Fruit fly (Drosophila melanogaster): Measurements from ENCODE around the gene cm.

Gene cm

DNA sequence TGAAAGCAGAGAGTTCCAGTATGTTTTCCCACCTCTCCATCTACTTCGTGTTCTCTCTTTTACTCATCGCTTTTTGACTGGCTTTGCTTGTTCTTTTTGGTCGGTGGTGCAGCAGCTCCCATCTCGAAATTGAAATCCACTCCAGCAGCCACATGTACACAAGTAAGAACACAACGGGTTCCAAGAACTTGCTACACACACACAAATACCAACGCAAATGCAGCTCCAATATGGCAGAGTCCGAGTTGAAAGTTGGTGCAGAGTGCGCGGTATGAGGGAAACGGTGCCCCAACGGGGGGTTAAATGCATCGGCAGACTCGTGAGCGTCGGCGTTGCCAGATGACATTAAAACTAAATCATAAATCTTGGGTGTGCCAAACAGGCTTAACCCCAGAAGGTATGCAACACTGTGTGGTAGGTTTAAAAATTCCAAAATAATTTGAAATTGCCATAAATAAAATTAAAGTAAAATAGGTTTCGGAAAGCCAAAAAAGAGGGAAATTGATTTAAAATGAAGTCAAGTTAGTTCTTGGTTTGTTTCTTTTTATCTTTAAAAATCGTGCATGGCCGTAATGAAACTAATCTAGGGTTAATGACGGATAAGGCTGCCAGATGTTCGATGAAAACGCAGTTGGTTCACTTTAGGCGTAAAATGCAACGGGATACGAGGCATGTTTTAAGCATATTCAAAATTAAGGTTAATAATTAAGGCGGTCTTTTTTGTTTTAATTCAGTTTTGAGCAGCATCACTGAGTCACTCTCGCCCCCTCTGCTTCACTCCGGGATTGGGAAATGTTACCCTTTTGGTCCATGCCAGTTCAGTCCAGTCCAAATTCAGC is 13.1 kb downstream of the cm start:
- TF ChIP-seq CG8319 (GFP tag; optimal IDR thresholded peaks at IDR 0.05), result peak; percentile 73
- peak; percentile 89 for TF ChIP-seq CG10669 (GFP tag; optimal IDR thresholded peaks at IDR 0.05)
- TF ChIP-seq dsx (GFP tag; optimal IDR thresholded peaks at IDR 0.05; ENCODE audit: poor library complexity, severe bottlenecking), result peak; percentile 82
- TF ChIP-seq Lpt (GFP tag; optimal IDR thresholded peaks at IDR 0.05), result peak; percentile 46
- TF ChIP-seq Hr39 (GFP tag; optimal IDR thresholded peaks at IDR 0.05), result peak; percentile 89
- peak; percentile 92 for TF ChIP-seq Smox (GFP tag; optimal IDR thresholded peaks at IDR 0.05)
- TF ChIP-seq spab (GFP tag; optimal IDR thresholded peaks at IDR 0.05), result peak; percentile 81
- peak; percentile 88 for TF ChIP-seq lz (GFP tag; optimal IDR thresholded peaks at IDR 0.05)
- TF ChIP-seq Eip75B (GFP tag; optimal IDR thresholded peaks at IDR 0.05), result peak; percentile 76
- peak; percentile 21 for TF ChIP-seq fd85E (GFP tag; optimal IDR thresholded peaks at IDR 0.05)
- TF ChIP-seq Sox15 (GFP tag; optimal IDR thresholded peaks at IDR 0.05), result peak; percentile 84
- TF ChIP-seq CG31627 (GFP tag; optimal IDR thresholded peaks at IDR 0.05), result peak; percentile 85
- TF ChIP-seq Met (GFP tag; optimal IDR thresholded peaks at IDR 0.05), result peak; percentile 88
- TF ChIP-seq vri (GFP tag; optimal IDR thresholded peaks at IDR 0.05), result peak; percentile 18
- peak; percentile 43 to 79 for TF ChIP-seq ss (GFP tag; optimal IDR thresholded peaks at IDR 0.05)
- peak; percentile 82 for TF ChIP-seq CG1621 (tag; optimal IDR thresholded peaks at IDR 0.05)
- TF ChIP-seq topi (GFP tag; optimal IDR thresholded peaks at IDR 0.05), result peak; percentile 91
- TF ChIP-seq svp (GFP tag), result peak; percentile 93
- TF ChIP-seq OdsH (GFP tag; optimal IDR thresholded peaks at IDR 0.05), result peak; percentile 90
- TF ChIP-seq CG10631 (GFP tag; optimal IDR thresholded peaks at IDR 0.05), result peak; percentile 88
- peak; percentile 72 for TF ChIP-seq dac (GFP tag; optimal IDR thresholded peaks at IDR 0.05)
- TF ChIP-seq CG6792 (GFP tag; optimal IDR thresholded peaks at IDR 0.05), result peak; percentile 84
- peak; percentile 77 for TF ChIP-seq Sox102F (GFP tag; optimal IDR thresholded peaks at IDR 0.05)
- TF ChIP-seq Eip78C (GFP tag), result peak; percentile 96
- peak; percentile 74 for TF ChIP-seq CG4318 (GFP tag; optimal IDR thresholded peaks at IDR 0.05)
- peak; percentile 77 for TF ChIP-seq eg (GFP tag; IDR thresholded peaks at IDR 0.05)
- TF ChIP-seq fkh (GFP tag; optimal IDR thresholded peaks at IDR 0.05), result no peak
- peak; percentile 82 for TF ChIP-seq CG6808 (GFP tag; optimal IDR thresholded peaks at IDR 0.05)
- TF ChIP-seq CG7368 (GFP tag; optimal IDR thresholded peaks at IDR 0.05), result peak; percentile 69
- TF ChIP-seq Gug (GFP tag; IDR thresholded peaks at IDR 0.05), result peak; percentile 71
- TF ChIP-seq Hr4 (GFP tag; optimal IDR thresholded peaks at IDR 0.05), result peak; percentile 74
- TF ChIP-seq CG15336 (GFP tag; IDR thresholded peaks at IDR 0.05), result peak; percentile 89
- peak; percentile 54 for TF ChIP-seq CG6276 (GFP tag; optimal IDR thresholded peaks at IDR 0.05)
- TF ChIP-seq CG3032 (tag; optimal IDR thresholded peaks at IDR 0.05), result peak; percentile 91
- TF ChIP-seq CG8632 (GFP tag; optimal IDR thresholded peaks at IDR 0.05), result peak; percentile 78
- peak; percentile 5 for TF ChIP-seq CG6854 (GFP tag; optimal IDR thresholded peaks at IDR 0.05)
- TF ChIP-seq fd59A (GFP tag; optimal IDR thresholded peaks at IDR 0.05), result peak; percentile 88
- TF ChIP-seq Sox14 (GFP tag; optimal IDR thresholded peaks at IDR 0.05), result peak; percentile 86
- peak; percentile 79 for TF ChIP-seq CG8119 (GFP tag; IDR thresholded peaks at IDR 0.05)
- TF ChIP-seq Ets21C (GFP tag; optimal IDR thresholded peaks at IDR 0.05), result peak; percentile 86
- peak; percentile 87 for TF ChIP-seq achi (GFP tag; optimal IDR thresholded peaks at IDR 0.05)
- peak; percentile 56; the same call in 1 of the 2 replicates for TF ChIP-seq CG11294 (GFP tag; IDR thresholded peaks at IDR 0.05)
- TF ChIP-seq Blimp-1 (GFP tag; optimal IDR thresholded peaks at IDR 0.05), result peak; percentile 20
- peak; percentile 79 to 88 for TF ChIP-seq salr (GFP tag; optimal IDR thresholded peaks at IDR 0.05)
- TF ChIP-seq CG11762 (GFP tag; optimal IDR thresholded peaks at IDR 0.05; ENCODE audit: insufficient read depth), result peak; percentile 81
- peak; percentile 55 for TF ChIP-seq CG16779 (tag; optimal IDR thresholded peaks at IDR 0.05)
- peak; percentile 81 for TF ChIP-seq CG11902 (GFP tag; optimal IDR thresholded peaks at IDR 0.05)
- TF ChIP-seq pdm3 (GFP tag; optimal IDR thresholded peaks at IDR 0.05), result peak; percentile 90
- peak; percentile 88 for TF ChIP-seq CG32006 (GFP tag; optimal IDR thresholded peaks at IDR 0.05)
- peak; percentile 38 for TF ChIP-seq CG9139 (GFP tag; optimal IDR thresholded peaks at IDR 0.05)
